Fruit fly (Drosophila melanogaster): Measurements from ENCODE around the gene nes.
A peak's percentile ranks its signal among the peaks of the same experiment; 100 is the strongest.

The nes gene

DNA sequence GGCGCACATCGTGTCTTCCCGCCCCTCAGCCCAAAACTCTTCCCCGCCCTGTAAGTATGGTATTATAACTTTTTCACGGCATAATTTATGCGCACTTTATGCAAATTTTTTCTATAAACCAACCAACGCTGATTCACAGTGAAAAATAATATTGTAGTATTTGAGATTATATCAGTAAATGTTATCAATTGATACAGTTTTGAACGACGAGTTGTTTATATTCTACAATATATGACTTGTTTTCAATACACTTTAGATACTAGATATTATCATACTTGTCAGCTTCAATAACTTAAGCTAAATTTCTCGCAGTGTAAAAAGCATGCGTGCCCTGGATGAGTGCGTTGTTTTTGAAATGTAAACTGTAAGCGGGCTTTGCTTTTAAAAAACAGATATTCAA, 44.1 kb downstream of the nes start (continued):
- TF ChIP-seq Mrtf (GFP tag; IDR thresholded peaks at IDR 0.05) (no peak), ase (GFP tag; IDR thresholded peaks at IDR 0.05) (no peak; the same call in 2 of the 3 replicates), Pdp1 (GFP tag; optimal IDR thresholded peaks at IDR 0.05) (peak in 1 of 2 experiments; percentile 6), CG8478 (optimal IDR thresholded peaks at IDR 0.05) (no peak), ind (GFP tag; optimal IDR thresholded peaks at IDR 0.05) (peak; percentile 40), B-H1 (GFP tag; IDR thresholded peaks at IDR 0.05) (no peak; the same call in 2 of the 3 replicates), fd64A (GFP tag; optimal IDR thresholded peaks at IDR 0.05) (no peak), CG18476 (GFP tag; optimal IDR thresholded peaks at IDR 0.05) (no peak), CG11696 (GFP tag; IDR thresholded peaks at IDR 0.05) (no peak), CG11560 (tag; IDR thresholded peaks at IDR 0.05) (no peak), Dref (GFP tag; IDR thresholded peaks at IDR 0.05) (no peak), salm (tag; optimal IDR thresholded peaks at IDR 0.05) (no peak), CG15514 (GFP tag; optimal IDR thresholded peaks at IDR 0.05) (peak; percentile 24), gce (GFP tag; IDR thresholded peaks at IDR 0.05) (no peak), hbn (GFP tag; IDR thresholded peaks at IDR 0.05; ENCODE audit: partially characterized antibody) (no peak), D19B (GFP tag; optimal IDR thresholded peaks at IDR 0.05) (no peak), CG7928 (GFP tag; optimal IDR thresholded peaks at IDR 0.05) (no peak), klu (GFP tag; IDR thresholded peaks at IDR 0.05) (no peak), insv (GFP tag; optimal IDR thresholded peaks at IDR 0.05) (no peak), CG13775 (GFP tag; optimal IDR thresholded peaks at IDR 0.05) (no peak), oc (tag; optimal IDR thresholded peaks at IDR 0.05) (peak; percentile 0), Blimp-1 (GFP tag; optimal IDR thresholded peaks at IDR 0.05) (peak; percentile 48), grn (GFP tag; optimal IDR thresholded peaks at IDR 0.05) (no peak), CG8089 (GFP tag; optimal IDR thresholded peaks at IDR 0.05) (no peak), CG17802 (tag; optimal IDR thresholded peaks at IDR 0.05) (no peak), CG3726 (GFP tag; IDR thresholded peaks at IDR 0.05) (0 out of 3 replicates have a peak, but pooled peaks have one; percentile 13), twi (tag; optimal IDR thresholded peaks at IDR 0.05) (no peak), CG32532 (GFP tag; IDR thresholded peaks at IDR 0.05) (peak; percentile 62), CG30403 (GFP tag; optimal IDR thresholded peaks at IDR 0.05) (peak; percentile 35), gem (tag; optimal IDR thresholded peaks at IDR 0.05) (peak; percentile 74), ssp (GFP tag; IDR thresholded peaks at IDR 0.05) (no peak), CG31441 (GFP tag; IDR thresholded peaks at IDR 0.05) (peak; percentile 68), odd (GFP tag; optimal IDR thresholded peaks at IDR 0.05) (no peak), Hsf (GFP tag; optimal IDR thresholded peaks at IDR 0.05) (no peak), h (optimal IDR thresholded peaks at IDR 0.05) (no peak), peb (GFP tag; IDR thresholded peaks at IDR 0.05) (no peak), gsb-n (tag; optimal IDR thresholded peaks at IDR 0.05) (no peak), fd102C (GFP tag; optimal IDR thresholded peaks at IDR 0.05) (no peak), CG1647 (GFP tag; optimal IDR thresholded peaks at IDR 0.05) (no peak), CG2199 (GFP tag; IDR thresholded peaks at IDR 0.05) (no peak), run (tag; optimal IDR thresholded peaks at IDR 0.05) (peak; percentile 17), ttk (GFP tag; IDR thresholded peaks at IDR 0.05) (no peak), pita (GFP tag; optimal IDR thresholded peaks at IDR 0.05) (no peak), slbo (GFP tag; IDR thresholded peaks at IDR 0.05) (peak; percentile 56; the same call in 1 of the 2 replicates), fru (optimal IDR thresholded peaks at IDR 0.05) (no peak), usp (GFP tag; optimal IDR thresholded peaks at IDR 0.05) (no peak), Oaz (GFP tag; IDR thresholded peaks at IDR 0.05) (peak; percentile 22; the same call in 1 of the 2 replicates), CG1233 (GFP tag; optimal IDR thresholded peaks at IDR 0.05) (peak; percentile 46), pan (optimal IDR thresholded peaks at IDR 0.05) (no peak), pan (GFP tag; optimal IDR thresholded peaks at IDR 0.05 in 1 of 2, IDR thresholded peaks at IDR 0.05 in 1 of 2) (peak in 1 of 2 experiments; percentile 57), al (GFP tag; IDR thresholded peaks at IDR 0.05) (peak; percentile 35; the same call in 1 of the 2 replicates), CG3163 (GFP tag; optimal IDR thresholded peaks at IDR 0.05) (no peak), nau (GFP tag; optimal IDR thresholded peaks at IDR 0.05) (no peak), CG33213 (GFP tag; optimal IDR thresholded peaks at IDR 0.05) (no peak)

All from whole organism, embryonic.